Worm (Caenorhabditis elegans): ENCODE data around the gene C06E1.11.
A peak's percentile ranks its signal among the peaks of the same experiment; 100 is the strongest.

DNA sequence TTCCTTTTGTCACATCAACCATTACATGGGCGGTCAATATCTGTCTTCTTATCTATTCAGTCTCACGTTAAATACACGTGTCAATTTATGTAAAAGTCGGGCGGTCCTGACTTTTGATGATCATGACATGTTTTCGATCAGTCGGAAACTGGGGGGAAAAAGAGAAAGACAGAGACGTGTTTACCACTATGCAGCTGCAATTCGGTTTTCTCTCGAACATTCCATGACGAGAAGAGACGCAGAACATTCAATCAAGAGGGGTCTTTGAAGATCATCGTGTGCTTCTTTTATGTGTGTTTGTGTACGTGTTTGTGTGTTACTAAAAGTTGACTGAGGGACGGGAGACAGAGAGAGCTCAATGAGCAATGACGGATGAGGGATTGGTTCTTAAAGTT, 41.9 kb upstream of the C06E1.11 start:
- TF ChIP-seq W03F9.2 (tag; optimal IDR thresholded peaks at IDR 0.05) = peak; percentile 91
- TF ChIP-seq him-1 (tag; optimal IDR thresholded peaks at IDR 0.05) = peak; percentile 76
- TF ChIP-seq dao-5 (tag; optimal IDR thresholded peaks at IDR 0.05) = no peak
